Worm (Caenorhabditis elegans) whole organism, L1 larva: ENCODE measurements around the gene irld-6.

ENCODE experiments used
- blmp-1 ChIP-seq: fragments of 150-350 bp; optimal IDR thresholded peaks from 2 replicates; lab custom pipeline; 2014; ENCODE audit warnings: missing biosample characterization, missing genetic modification characterization
- jun-1 ChIP-seq: fragments of 150-350 bp; optimal IDR thresholded peaks from 2 replicates; lab custom pipeline; 2014; ENCODE audit warnings: missing biosample characterization, missing genetic modification reagents, missing genetic modification characterization
- nhr-76 ChIP-seq: sonication (generic microtip); optimal IDR thresholded peaks from 2 replicates; lab custom pipeline; 2017; ENCODE audit warnings: missing biosample characterization, missing genetic modification characterization
- tbx-2 ChIP-seq: sonication (generic microtip); optimal IDR thresholded peaks from 2 replicates; lab custom pipeline; 2016; ENCODE audit warnings: missing genetic modification characterization, missing compliant biosample characterization
- ztf-11 ChIP-seq, 2 experiments: sonication (generic microtip); optimal IDR thresholded peaks; 2 replicates each; lab custom pipeline; 2016 to 2017; ENCODE audit warnings: missing genetic modification characterization in 2 of 2, missing biosample characterization in 1 of 2, missing compliant biosample characterization in 1 of 2

ce11 chrV:10764066-10764465 is 7.5 kb upstream of the irld-6 start, which contains the start of gene ocr-1:
- TF ChIP-seq ztf-11 (tag; optimal IDR thresholded peaks at IDR 0.05; lab: Kevin White, UChicago), result no peak
- no peak for TF ChIP-seq nhr-76
- TF ChIP-seq blmp-1, result no peak
- no peak for TF ChIP-seq tbx-2 (tag; lab: Kevin White, UChicago)
- no peak for TF ChIP-seq jun-1 (tag; lab: Kevin White, UChicago)
